Worm (Caenorhabditis elegans) whole organism, young adult: ENCODE measurements around the gene Y43B11AR.1.

ENCODE experiments used
- F23B12.7 ChIP-seq: sonication (generic microtip); optimal IDR thresholded peaks from 2 replicates; lab custom pipeline; 2017; ENCODE audit warnings: missing genetic modification characterization, mild to moderate bottlenecking, missing compliant biosample characterization, antibody characterized with exemption, moderate library complexity; ENCODE audit not compliant: insufficient read depth
- ama-1 ChIP-seq, 3 experiments: fragments of 150-350 bp in 1 of 3; sonication (generic microtip) in 2 of 3; optimal IDR thresholded peaks; 2 replicates each; lab custom pipeline; 2014 to 2018; ENCODE audit warnings: missing biosample characterization in 2 of 3, missing genetic modification characterization in 2 of 3, missing genetic modification reagents in 2 of 3
- attf-3 ChIP-seq: fragments of 200-800 bp; sonication (Bioruptor generic); conservative IDR thresholded peaks from 2 replicates; pipeline ENCODE4 v1.3.6; 2022; ENCODE audit warnings: missing genetic modification reagents, missing genetic modification characterization, missing compliant biosample characterization
- ceh-27 ChIP-seq: fragments of 200-800 bp; sonication (Bioruptor generic); optimal IDR thresholded peaks from 2 replicates; lab custom pipeline; 2018; ENCODE audit warnings: mild to moderate bottlenecking, missing genetic modification characterization, moderate library complexity, missing compliant biosample characterization
- ets-4 ChIP-seq: fragments of 200-800 bp; sonication (Bioruptor generic); optimal IDR thresholded peaks from 2 replicates; lab custom pipeline; 2018; ENCODE audit warnings: mild to moderate bottlenecking, missing genetic modification characterization, missing compliant biosample characterization
- hlh-12 ChIP-seq: sonication (generic microtip); optimal IDR thresholded peaks from 2 replicates; lab custom pipeline; 2016; ENCODE audit warnings: missing genetic modification characterization, missing compliant biosample characterization
- hmg-1.2 ChIP-seq: fragments of 200-800 bp; sonication (Bioruptor generic); IDR thresholded peaks from 2 replicates; pipeline ENCODE4 v1.3.6; 2022; ENCODE audit warnings: missing genetic modification reagents, missing genetic modification characterization, missing compliant biosample characterization
- hrde-1 ChIP-seq: sonication (generic microtip); optimal IDR thresholded peaks from 2 replicates; lab custom pipeline; 2016; ENCODE audit warnings: missing genetic modification characterization, mild to moderate bottlenecking, missing compliant biosample characterization, moderate library complexity, missing genotype, missing genetic modification reagents, borderline replicate concordance
- lsl-1 ChIP-seq: fragments of 200-800 bp; sonication (Bioruptor generic); optimal IDR thresholded peaks from 2 replicates; lab custom pipeline; 2018; ENCODE audit warnings: mild to moderate bottlenecking, missing genetic modification characterization, moderate library complexity, missing compliant biosample characterization
- pha-4 ChIP-seq: fragments of 150-350 bp; sonication (generic microtip); optimal IDR thresholded peaks from 2 replicates; lab custom pipeline; 2014; ENCODE audit warnings: missing biosample characterization, missing genetic modification reagents, missing genetic modification characterization
- snpc-4 ChIP-seq, 5 experiments: fragments of 150-350 bp in 1 of 5; sonication (generic microtip) in 4 of 5; optimal IDR thresholded peaks; 2 replicates each; lab custom pipeline; 2014 to 2018; ENCODE audit warnings: missing genetic modification characterization in 5 of 5, missing biosample characterization in 3 of 5, antibody characterized with exemption in 2 of 5, mild to moderate bottlenecking in 2 of 5, missing compliant biosample characterization in 2 of 5, missing genotype in 2 of 5, moderate library complexity in 2 of 5, missing genetic modification reagents in 1 of 5

ce11 chrIV:7097450-7097849, 16.1 kb downstream of the Y43B11AR.1 start:
- no peak for TF ChIP-seq snpc-4 (GFP tag; optimal IDR thresholded peaks at IDR 0.05; lab: Kevin White, UChicago)
- no peak for TF ChIP-seq snpc-4 (tag; optimal IDR thresholded peaks at IDR 0.05; lab: Kevin White, UChicago)
- no peak for TF ChIP-seq hrde-1 (tag; lab: Kevin White, UChicago)
- TF ChIP-seq ets-4 (GFP tag; lab: Kevin White, UChicago), result no peak
- TF ChIP-seq ceh-27 (GFP tag; lab: Kevin White, UChicago), result no peak
- TF ChIP-seq ama-1 (optimal IDR thresholded peaks at IDR 0.05; lab: Kevin White, UChicago), result no peak
- TF ChIP-seq ama-1 (GFP tag; optimal IDR thresholded peaks at IDR 0.05; lab: Kevin White, UChicago), result no peak
- TF ChIP-seq hmg-1.2 (GFP tag; lab: Robert Waterston, UW), result no peak
- TF ChIP-seq attf-3 (GFP tag; lab: Robert Waterston, UW), result no peak
- no peak for TF ChIP-seq hlh-12 (tag; lab: Kevin White, UChicago)
- no peak for TF ChIP-seq pha-4 (tag; lab: Kevin White, UChicago)
- TF ChIP-seq F23B12.7 (tag; lab: Kevin White, UChicago), result no peak
- no peak for TF ChIP-seq lsl-1
